Worm (Caenorhabditis elegans) whole organism, midembryonic: Measurements from ENCODE around the gene R07B7.10.

Source experiments
- T22C8.4 ChIP-seq: fragments of 200-800 bp; sonication (Bioruptor generic); IDR thresholded peaks from 2 replicates; pipeline ENCODE4 v1.3.6; 2022; ENCODE audit warnings: missing genetic modification characterization, missing compliant biosample characterization
- cog-1 ChIP-seq: sonication (generic microtip); optimal IDR thresholded peaks from 2 replicates; lab custom pipeline; 2016; ENCODE audit warnings: missing genetic modification characterization, missing compliant biosample characterization
- flt-1 ChIP-seq: fragments of 200-800 bp; sonication (Bioruptor generic); IDR thresholded peaks from 2 replicates; pipeline ENCODE4 v1.3.6; 2022; ENCODE audit warnings: missing genetic modification characterization, missing compliant biosample characterization
- klf-2 ChIP-seq: fragments of 200-800 bp; sonication (Bioruptor generic); conservative IDR thresholded peaks from 2 replicates; pipeline ENCODE4 v1.3.6; 2022; ENCODE audit warnings: missing genetic modification reagents, missing genetic modification characterization, missing compliant biosample characterization
- med-1 ChIP-seq: sonication (generic microtip); optimal IDR thresholded peaks from 2 replicates; lab custom pipeline; 2017; ENCODE audit warnings: missing genetic modification characterization, mild to moderate bottlenecking, missing compliant biosample characterization, antibody characterized with exemption, missing genetic modification reagents; ENCODE audit not compliant: insufficient read depth
- ref-1 ChIP-seq: fragments of 200-800 bp; sonication (Bioruptor generic); conservative IDR thresholded peaks from 2 replicates; pipeline ENCODE4 v1.3.6; 2022; ENCODE audit warnings: missing genetic modification reagents, missing genetic modification characterization, missing compliant biosample characterization
- tab-1 ChIP-seq: fragments of 200-800 bp; sonication (Bioruptor generic); IDR thresholded peaks from 2 replicates; pipeline ENCODE4 v1.3.6; 2022; ENCODE audit warnings: missing genetic modification characterization, missing compliant biosample characterization
- ztf-23 ChIP-seq: fragments of 200-800 bp; sonication (Bioruptor generic); IDR thresholded peaks from 2 replicates; pipeline ENCODE4 v1.3.6; 2022; ENCODE audit warnings: missing genetic modification reagents, missing genetic modification characterization, missing compliant biosample characterization
- ztf-29 ChIP-seq: fragments of 200-800 bp; sonication (Bioruptor generic); IDR thresholded peaks from 2 replicates; pipeline ENCODE4 v1.3.6; 2022; ENCODE audit warnings: missing genetic modification reagents, missing genetic modification characterization, missing compliant biosample characterization

The R07B7.10 gene

DNA sequence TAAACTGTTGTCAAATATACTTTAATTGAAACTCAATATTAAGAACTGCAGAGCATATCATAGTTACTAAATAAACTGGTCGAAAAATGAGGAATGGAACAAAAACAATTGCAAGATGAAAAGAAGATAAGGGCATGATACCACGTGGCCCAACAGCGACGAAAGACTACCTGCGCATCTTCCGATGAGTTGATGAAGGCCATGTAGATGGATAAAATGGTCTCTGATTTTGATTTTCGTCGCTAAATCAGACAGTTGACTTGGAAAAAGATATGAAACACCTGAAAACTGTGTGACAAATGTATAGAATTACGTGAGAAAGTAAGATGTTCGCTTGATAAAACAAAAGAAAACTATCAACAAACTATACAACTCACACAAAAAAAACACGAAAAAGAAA, 11.5 kb upstream of the R07B7.10 start:
- no peak for TF ChIP-seq ztf-29 (GFP tag; lab: Robert Waterston, UW)

DNA sequence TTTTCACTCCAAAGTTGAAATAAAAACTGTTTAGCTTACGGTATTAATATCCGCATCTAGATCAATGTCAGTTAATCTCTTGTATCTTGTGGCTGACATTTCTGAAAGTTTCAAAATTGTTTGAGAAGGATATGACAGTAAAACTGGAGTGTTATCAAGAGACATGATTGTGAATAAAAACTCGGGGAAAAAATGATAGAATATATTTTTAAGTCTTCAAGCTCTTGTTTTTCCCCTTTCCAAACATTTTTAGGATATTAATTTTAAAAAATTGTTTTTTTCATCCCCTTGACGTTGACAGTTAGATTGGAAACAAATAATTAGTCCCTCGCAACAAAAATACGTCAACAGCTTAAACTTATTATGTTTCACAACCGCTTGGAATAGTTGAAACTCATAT, 8.1 kb upstream of the R07B7.10 start, which contains the start of gene R07B7.6:
Gene R07B7.6, minus strand, starts transcription at position 101 of the 400 bp plus-strand sequence.
- TF ChIP-seq ref-1 (GFP tag; lab: Robert Waterston, UW): no peak
- no peak for TF ChIP-seq med-1 (GFP tag; lab: Kevin White, UChicago)
- TF ChIP-seq flt-1 (GFP tag; lab: Robert Waterston, UW): no peak
- TF ChIP-seq cog-1 (tag; lab: Kevin White, UChicago): no peak
- TF ChIP-seq ztf-29 (GFP tag; lab: Robert Waterston, UW): no peak
- no peak for TF ChIP-seq T22C8.4 (GFP tag; lab: Robert Waterston, UW)
- TF ChIP-seq tab-1: no peak
- no peak for TF ChIP-seq ztf-23 (GFP tag; lab: Robert Waterston, UW)
- no peak for TF ChIP-seq klf-2

DNA sequence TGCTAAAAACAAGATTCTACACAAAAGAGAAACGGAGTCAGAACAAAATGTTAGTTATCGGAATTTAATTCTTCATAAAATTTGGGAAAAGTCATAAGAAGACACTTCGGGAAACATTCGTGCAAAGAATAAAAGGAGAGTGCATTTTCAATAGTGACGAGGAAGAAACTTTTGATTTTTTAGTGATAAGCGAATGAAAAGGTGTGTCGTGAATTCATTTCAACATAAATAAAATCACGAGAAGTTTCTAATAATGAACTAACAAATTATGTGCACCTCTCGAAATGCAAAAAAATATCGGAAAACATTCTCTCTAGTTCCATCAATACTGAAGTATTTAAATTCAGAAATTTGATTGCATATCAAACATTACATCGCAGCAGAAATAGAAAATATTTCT, 7.0 kb upstream of the R07B7.10 start:
- TF ChIP-seq ref-1 (GFP tag; lab: Robert Waterston, UW): no peak
- no peak for TF ChIP-seq cog-1 (tag; lab: Kevin White, UChicago)
- TF ChIP-seq tab-1: no peak

DNA sequence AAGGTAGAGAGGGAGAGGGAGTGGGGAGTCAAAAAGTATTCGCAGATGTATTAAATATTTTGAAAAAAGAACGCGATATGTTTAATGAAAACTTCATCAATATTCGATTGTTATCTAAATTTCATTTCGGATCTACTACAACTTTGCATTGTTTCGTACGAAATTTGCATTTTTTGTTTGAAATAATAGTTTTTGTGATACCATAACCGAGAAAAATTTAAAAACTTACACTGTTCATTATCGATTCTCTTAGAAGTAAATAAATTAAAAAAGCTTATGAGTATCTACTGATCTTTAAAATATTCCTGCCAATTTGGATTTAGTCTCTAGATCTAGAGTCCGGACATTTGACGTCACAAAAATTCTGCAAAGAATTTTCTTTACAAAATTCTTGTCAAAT, 2.7 kb upstream of the R07B7.10 start, which contains the start of gene R07B7.9:
Gene R07B7.9, minus strand, starts transcription at position 101 of the 400 bp plus-strand sequence.
- no peak for TF ChIP-seq tab-1
- no peak for TF ChIP-seq klf-2
- TF ChIP-seq ztf-29 (GFP tag; lab: Robert Waterston, UW): no peak
- TF ChIP-seq ztf-23 (GFP tag; lab: Robert Waterston, UW): no peak
- TF ChIP-seq med-1 (GFP tag; lab: Kevin White, UChicago): no peak
- TF ChIP-seq cog-1 (tag; lab: Kevin White, UChicago): no peak
- TF ChIP-seq flt-1 (GFP tag; lab: Robert Waterston, UW): no peak

DNA sequence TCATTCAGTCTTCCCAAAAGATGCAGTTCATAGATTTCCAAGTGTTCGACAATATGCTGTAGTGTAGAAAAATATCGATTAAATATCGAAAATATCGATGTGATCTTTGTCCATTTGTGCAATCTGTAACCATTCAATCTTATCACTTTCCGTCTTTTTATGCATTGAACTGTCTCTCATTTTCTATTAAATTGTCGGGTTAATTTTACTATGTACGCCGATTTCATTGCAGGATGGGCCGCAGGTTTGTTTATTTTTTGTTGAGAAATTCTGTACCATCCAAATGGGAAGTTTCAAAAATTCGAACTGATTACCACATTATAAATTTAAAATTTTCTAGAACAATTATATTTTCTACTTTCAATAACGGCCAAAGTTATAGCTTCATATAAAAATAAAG, 1.2 kb downstream of the R07B7.10 start, which contains the start of gene R07B7.8:
Gene R07B7.8, minus strand, starts transcription at position 101 of the 400 bp plus-strand sequence.
- TF ChIP-seq ztf-29 (GFP tag; lab: Robert Waterston, UW): no peak
- TF ChIP-seq T22C8.4 (GFP tag; lab: Robert Waterston, UW): no peak
- no peak for TF ChIP-seq ztf-23 (GFP tag; lab: Robert Waterston, UW)

DNA sequence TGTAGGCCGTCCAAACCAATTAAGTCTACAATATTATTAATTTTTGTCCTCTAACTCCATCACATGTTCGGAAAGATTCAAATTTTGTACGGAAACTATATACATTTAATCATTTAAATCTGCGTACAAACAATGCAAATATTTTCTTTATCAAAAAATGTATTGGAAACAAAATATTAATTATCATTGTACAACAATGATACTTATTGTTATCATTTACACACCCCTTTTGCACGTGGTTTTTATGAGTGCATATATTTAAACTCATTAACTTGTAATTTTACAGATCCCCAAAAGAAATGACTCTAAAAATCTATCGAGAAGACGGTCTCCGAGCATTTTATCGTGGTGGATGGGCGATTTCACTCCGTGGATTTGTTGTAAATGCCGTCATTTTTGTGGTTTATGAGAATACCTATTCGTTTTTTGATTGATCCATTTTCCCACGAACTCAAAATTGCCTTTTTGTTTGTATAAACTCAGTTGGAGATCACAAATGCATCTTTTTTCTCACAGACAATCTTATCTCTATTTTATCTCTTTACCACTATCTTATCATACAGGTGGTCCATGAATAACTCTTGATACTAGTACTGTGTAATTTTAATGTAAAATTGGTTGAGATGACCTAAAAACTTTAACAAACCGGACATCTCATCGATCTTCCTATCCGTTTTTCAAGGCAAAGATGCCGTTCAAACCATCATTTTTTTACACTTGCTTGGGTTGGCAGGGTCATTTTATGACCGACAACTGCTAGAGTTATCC, 3.0 kb downstream of the R07B7.10 start:
- TF ChIP-seq klf-2: no peak
- TF ChIP-seq ztf-23 (GFP tag; lab: Robert Waterston, UW): no peak
- no peak for TF ChIP-seq cog-1 (tag; lab: Kevin White, UChicago)
- no peak for TF ChIP-seq med-1 (GFP tag; lab: Kevin White, UChicago)
- TF ChIP-seq tab-1: no peak
- no peak for TF ChIP-seq T22C8.4 (GFP tag; lab: Robert Waterston, UW)
- no peak for TF ChIP-seq ztf-29 (GFP tag; lab: Robert Waterston, UW)
- TF ChIP-seq flt-1 (GFP tag; lab: Robert Waterston, UW): no peak
- TF ChIP-seq ref-1 (GFP tag; lab: Robert Waterston, UW): no peak

DNA sequence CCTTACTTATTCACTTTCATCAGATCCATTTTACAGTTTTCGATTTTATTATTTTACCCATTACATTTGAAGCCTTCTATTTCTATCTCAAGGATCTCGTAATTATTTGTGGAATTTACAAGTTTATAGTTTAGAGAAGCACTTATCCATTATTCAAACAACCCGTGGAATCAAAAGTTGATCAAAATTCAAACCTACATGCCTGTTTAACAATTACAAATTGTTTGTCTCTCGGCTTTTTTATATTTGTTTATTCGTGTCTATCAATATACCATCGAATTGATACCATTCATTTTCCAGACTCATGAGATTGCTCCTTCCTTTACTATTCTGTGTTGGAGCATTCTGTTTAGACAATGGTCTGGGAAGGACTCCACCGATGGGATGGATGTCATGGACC, 3.9 kb downstream of the R07B7.10 start, which contains the start of gene gana-1:
Gene gana-1, plus strand, starts transcription at position 301 of the 400 bp plus-strand sequence.
- no peak for TF ChIP-seq med-1 (GFP tag; lab: Kevin White, UChicago)

DNA sequence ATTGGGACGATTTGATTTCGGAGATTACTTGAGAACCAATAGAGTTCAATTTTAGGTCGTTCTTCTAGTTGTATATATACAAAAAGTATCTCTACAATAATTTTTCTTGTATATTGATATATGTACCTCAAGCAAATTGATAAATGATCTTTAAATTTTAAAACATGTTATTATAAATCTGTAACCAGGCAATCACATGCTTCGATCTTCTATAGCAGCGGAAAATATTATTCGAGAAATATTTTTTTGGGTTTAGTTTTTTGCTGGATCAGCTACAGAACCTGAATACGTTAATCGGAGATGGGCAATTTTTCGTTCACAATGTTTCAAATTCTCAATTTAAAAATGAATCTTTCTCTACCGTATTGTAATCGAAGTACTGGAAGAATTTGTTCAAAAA, 5.8 kb downstream of the R07B7.10 start, which contains the start of gene R07B7.12:
Gene R07B7.12, plus strand, starts transcription at position 301 of the 400 bp plus-strand sequence.
- no peak for TF ChIP-seq flt-1 (GFP tag; lab: Robert Waterston, UW)
- no peak for TF ChIP-seq tab-1
- no peak for TF ChIP-seq ztf-29 (GFP tag; lab: Robert Waterston, UW)
- TF ChIP-seq cog-1 (tag; lab: Kevin White, UChicago): no peak
- TF ChIP-seq klf-2: no peak
- no peak for TF ChIP-seq ref-1 (GFP tag; lab: Robert Waterston, UW)
- no peak for TF ChIP-seq ztf-23 (GFP tag; lab: Robert Waterston, UW)
- TF ChIP-seq med-1 (GFP tag; lab: Kevin White, UChicago): no peak
- TF ChIP-seq T22C8.4 (GFP tag; lab: Robert Waterston, UW): no peak

DNA sequence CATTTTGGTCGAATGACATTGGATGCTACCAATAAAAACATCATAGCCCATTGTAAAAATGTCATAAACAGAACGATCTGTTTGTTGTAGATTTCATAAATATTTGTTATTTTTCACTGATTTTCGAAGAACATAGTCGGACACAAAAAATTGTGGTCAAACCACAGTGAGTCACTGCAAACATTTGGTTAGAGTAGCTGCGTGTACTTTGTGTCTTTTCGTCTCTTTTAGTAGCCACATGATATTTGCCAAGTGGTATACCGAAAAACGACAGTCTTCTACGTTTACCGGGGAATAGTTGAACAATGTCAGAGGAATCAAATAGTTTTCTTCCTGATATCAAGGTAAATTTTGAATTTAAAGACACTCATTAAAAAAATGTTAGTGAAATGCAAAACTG, 8.7 kb downstream of the R07B7.10 start, which contains the start of gene nhr-206:
Gene nhr-206, plus strand, starts transcription at position 248 of the 400 bp plus-strand sequence.
- TF ChIP-seq ref-1 (GFP tag; lab: Robert Waterston, UW): no peak
- no peak for TF ChIP-seq cog-1 (tag; lab: Kevin White, UChicago)
- TF ChIP-seq klf-2: no peak
- TF ChIP-seq med-1 (GFP tag; lab: Kevin White, UChicago): no peak
- TF ChIP-seq T22C8.4 (GFP tag; lab: Robert Waterston, UW): no peak
- TF ChIP-seq ztf-29 (GFP tag; lab: Robert Waterston, UW): no peak
- no peak for TF ChIP-seq ztf-23 (GFP tag; lab: Robert Waterston, UW)
- TF ChIP-seq flt-1 (GFP tag; lab: Robert Waterston, UW): no peak
- no peak for TF ChIP-seq tab-1

DNA sequence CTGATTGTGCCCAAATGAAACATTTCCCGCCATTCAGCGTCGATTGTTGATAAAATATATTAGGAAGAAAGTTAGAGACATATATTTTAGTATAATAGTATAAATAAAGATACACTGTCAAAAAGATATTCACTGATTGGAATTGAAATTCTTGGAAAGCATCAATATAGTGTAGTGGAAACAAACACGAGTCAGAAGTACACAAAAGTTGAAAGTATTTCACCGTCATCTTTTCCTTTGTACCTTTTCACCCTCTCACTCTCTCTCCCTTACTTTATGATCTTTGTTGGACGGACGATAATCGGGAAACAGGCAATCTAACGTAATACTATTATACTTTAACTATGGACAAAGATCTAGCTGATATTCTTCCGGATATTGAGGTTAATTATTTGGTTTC, 11.0 kb downstream of the R07B7.10 start, which contains the start of gene nhr-208:
Gene nhr-208, plus strand, starts transcription at position 288 of the 400 bp plus-strand sequence.
- TF ChIP-seq cog-1 (tag; lab: Kevin White, UChicago) (no peak), tab-1 (no peak), ztf-23 (GFP tag; lab: Robert Waterston, UW) (no peak), flt-1 (GFP tag; lab: Robert Waterston, UW) (no peak), ztf-29 (GFP tag; lab: Robert Waterston, UW) (no peak), klf-2 (no peak), T22C8.4 (GFP tag; lab: Robert Waterston, UW) (no peak), med-1 (GFP tag; lab: Kevin White, UChicago) (no peak), ref-1 (GFP tag; lab: Robert Waterston, UW) (no peak)
